Worm (Caenorhabditis elegans) whole organism, L1 larva: ENCODE results near the gene F26F4.9.

Experiments used
- fkh-4 ChIP-seq: sonication (generic microtip); optimal IDR thresholded peaks from 2 replicates; lab custom pipeline; 2016; ENCODE audit warnings: missing compliant biosample characterization, missing genetic modification characterization, borderline replicate concordance
- mep-1 ChIP-seq: fragments of 150-350 bp; optimal IDR thresholded peaks from 2 replicates; lab custom pipeline; 2014; ENCODE audit warnings: missing biosample characterization, missing genetic modification characterization
- ztf-11 ChIP-seq, 2 experiments: sonication (generic microtip); optimal IDR thresholded peaks; 2 replicates each; lab custom pipeline; 2016 to 2017; ENCODE audit warnings: missing genetic modification characterization in 2 of 2, missing biosample characterization in 1 of 2, missing compliant biosample characterization in 1 of 2

ce11 chrIII:4870478-4870877 lies 41.8 kb downstream of the F26F4.9 start, which contains the start of gene gipc-1:
- TF ChIP-seq mep-1 (no peak), ztf-11 (tag; optimal IDR thresholded peaks at IDR 0.05; lab: Kevin White, UChicago) (no peak), fkh-4 (tag; lab: Kevin White, UChicago) (no peak)
